Worm (Caenorhabditis elegans) whole organism, L4 larva: ENCODE measurements around the gene gbf-1.
A peak's percentile ranks its signal among the peaks of the same experiment; 100 is the strongest.

ENCODE experiments used
- ceh-20 ChIP-seq: fragments of 200-800 bp; sonication (Bioruptor generic); IDR thresholded peaks from 2 replicates; pipeline ENCODE4 v1.3.6; 2022; ENCODE audit warnings: missing genetic modification reagents, missing genetic modification characterization, missing compliant biosample characterization
- fkh-10 ChIP-seq: fragments of 150-350 bp; optimal IDR thresholded peaks from 2 replicates; lab custom pipeline; 2014; ENCODE audit warnings: missing biosample characterization, missing genetic modification reagents, missing genetic modification characterization

DNA sequence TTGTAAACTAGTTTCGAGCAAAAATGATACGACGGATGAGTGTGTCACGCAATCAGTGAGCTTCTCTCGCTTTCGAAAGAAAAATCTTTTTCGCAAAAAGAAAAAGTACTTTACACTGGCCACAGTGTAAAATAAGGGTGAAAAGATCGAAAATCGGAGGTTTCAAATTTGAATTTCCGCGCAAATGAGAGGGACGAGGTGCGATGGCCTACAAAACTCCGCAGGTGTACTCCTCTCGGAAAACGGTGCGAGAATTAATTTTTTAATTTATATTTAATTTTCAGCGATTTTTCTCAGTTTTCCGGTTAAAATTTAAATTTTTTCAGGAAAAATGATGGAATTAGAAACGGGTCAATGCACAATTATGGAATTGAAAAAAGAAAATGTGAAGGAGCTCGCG is 26.8 kb downstream of the gbf-1 start, which contains the start of gene mrt-2:
- TF ChIP-seq fkh-10 (no peak), ceh-20 (0 out of 2 replicates have a peak, but pooled peaks have one; percentile 17)
